Fruit fly (Drosophila melanogaster) whole organism, embryonic: ENCODE measurements around the gene Dok.
A peak's percentile ranks its signal among the peaks of the same experiment; 100 is the strongest.

Experiments
- Atf6 ChIP-seq: fragments of 200-800 bp; sonication (Bioruptor generic); IDR thresholded peaks from 2 replicates; pipeline ENCODE4 v1.3.6; 2022; ENCODE audit warnings: missing biosample characterization, missing genetic modification characterization
- CG10959 ChIP-seq: fragments of 200-800 bp; sonication (Bioruptor generic); IDR thresholded peaks from 2 replicates; pipeline ENCODE4 v1.3.6; 2022; ENCODE audit warnings: missing biosample characterization, missing genetic modification characterization
- CG11398 ChIP-seq: fragments of 200-800 bp; sonication (Bioruptor generic); optimal IDR thresholded peaks from 2 replicates; lab custom pipeline; 2016; ENCODE audit warnings: missing biosample characterization, missing genetic modification characterization
- CG12104 ChIP-seq: fragments of 200-800 bp; sonication (Bioruptor generic); optimal IDR thresholded peaks from 3 replicates; lab custom pipeline; 2016; ENCODE audit warnings: missing biosample characterization, missing genetic modification characterization
- CG1233 ChIP-seq: fragments of 200-800 bp; sonication (Bioruptor generic); optimal IDR thresholded peaks from 4 replicates; lab custom pipeline; 2018; ENCODE audit warnings: missing biosample characterization, mild to moderate bottlenecking, missing genetic modification characterization
- CG12659 ChIP-seq: fragments of 200-800 bp; sonication (Bioruptor generic); optimal IDR thresholded peaks from 3 replicates; lab custom pipeline; 2017; ENCODE audit warnings: mild to moderate bottlenecking, missing biosample characterization, missing genetic modification reagents, missing genetic modification characterization
- CG14860 ChIP-seq: fragments of 200-800 bp; sonication (Bioruptor generic); IDR thresholded peaks from 3 replicates; pipeline ENCODE4 v1.3.6; 2022; ENCODE audit warnings: missing biosample characterization, missing genetic modification characterization; ENCODE audit not compliant: partially characterized antibody
- CG1603 ChIP-seq: fragments of 200-800 bp; sonication (Bioruptor generic); optimal IDR thresholded peaks from 2 replicates; lab custom pipeline; 2019; ENCODE audit warnings: missing biosample characterization, mild to moderate bottlenecking, missing genetic modification characterization, moderate library complexity
- CG17912 ChIP-seq: fragments of 200-800 bp; sonication (Bioruptor generic); optimal IDR thresholded peaks from 2 replicates; lab custom pipeline; 2018; ENCODE audit warnings: missing biosample characterization, mild to moderate bottlenecking, missing genetic modification characterization
- CG30020 ChIP-seq: fragments of 200-800 bp; optimal IDR thresholded peaks from 2 replicates; lab custom pipeline; 2019; ENCODE audit warnings: missing biosample characterization, mild to moderate bottlenecking, missing genetic modification characterization, moderate library complexity
- CG6689 ChIP-seq: fragments of 200-800 bp; sonication (Bioruptor generic); IDR thresholded peaks from 2 replicates; pipeline ENCODE4 v1.3.6; 2022; ENCODE audit warnings: missing biosample characterization, missing genetic modification characterization
- CG6765 ChIP-seq: fragments of 200-800 bp; sonication (Bioruptor generic); optimal IDR thresholded peaks from 3 replicates; lab custom pipeline; 2017; ENCODE audit warnings: missing biosample characterization, mild to moderate bottlenecking, missing genetic modification characterization
- CG7745 ChIP-seq: fragments of 200-800 bp; sonication (Bioruptor generic); optimal IDR thresholded peaks from 2 replicates; lab custom pipeline; 2018; ENCODE audit warnings: missing biosample characterization, mild to moderate bottlenecking, missing genetic modification characterization, moderate library complexity
- CG8281 ChIP-seq: fragments of 200-800 bp; sonication (Bioruptor generic); optimal IDR thresholded peaks from 2 replicates; lab custom pipeline; 2018; ENCODE audit warnings: missing biosample characterization, mild to moderate bottlenecking, missing genetic modification characterization, moderate library complexity
- CG9876 ChIP-seq: fragments of 200-800 bp; sonication (Bioruptor generic); optimal IDR thresholded peaks from 2 replicates; lab custom pipeline; 2016; ENCODE audit warnings: missing biosample characterization, missing genetic modification characterization
- Dll ChIP-seq: fragments of 200-800 bp; sonication (Bioruptor generic); IDR thresholded peaks from 4 replicates; pipeline ENCODE4 v1.3.6; 2022; ENCODE audit warnings: missing biosample characterization, missing genetic modification characterization; ENCODE audit not compliant: partially characterized antibody
- ERR ChIP-seq: fragments of 200-800 bp; sonication (Bioruptor generic); optimal IDR thresholded peaks from 2 replicates; lab custom pipeline; 2016; ENCODE audit warnings: missing biosample characterization, missing genetic modification characterization
- Eip74EF ChIP-seq, 2 experiments: fragments of 200-800 bp in 1 of 2; fragments of >200 bp in 1 of 2; sonication (Bioruptor generic) in 1 of 2; optimal IDR thresholded peaks; 2 replicates each; lab custom pipeline; 2017 to 2019; ENCODE audit warnings: missing biosample characterization in 2 of 2, missing genetic modification characterization in 2 of 2, mild to moderate bottlenecking in 1 of 2, moderate library complexity in 1 of 2
- Elba2 ChIP-seq: fragments of 200-800 bp; sonication (Bioruptor generic); optimal IDR thresholded peaks from 3 replicates; lab custom pipeline; 2016; ENCODE audit warnings: missing biosample characterization, missing genetic modification characterization
- Kr ChIP-seq: fragments of 200-800 bp; sonication (Bioruptor generic); optimal IDR thresholded peaks from 2 replicates; lab custom pipeline; 2017; ENCODE audit warnings: missing biosample characterization, mild to moderate bottlenecking, missing genetic modification characterization
- NfI ChIP-seq: fragments of 200-800 bp; sonication (Bioruptor generic); optimal IDR thresholded peaks from 3 replicates; lab custom pipeline; 2018; ENCODE audit warnings: missing biosample characterization, mild to moderate bottlenecking, missing genetic modification characterization, moderate library complexity
- Stat92E ChIP-seq, 3 experiments: fragments of >200 bp in 2 of 3; fragments of 200-800 bp in 1 of 3; sonication (Bioruptor generic) in 1 of 3; optimal IDR thresholded peaks; 2 replicates each; lab custom pipeline; 2017 to 2019; ENCODE audit warnings: missing biosample characterization in 3 of 3, missing genetic modification characterization in 3 of 3, mild to moderate bottlenecking in 1 of 3, moderate library complexity in 1 of 3
- ara ChIP-seq: fragments of 200-800 bp; sonication (Bioruptor generic); IDR thresholded peaks from 2 replicates; pipeline ENCODE4 v1.3.6; 2022; ENCODE audit warnings: missing biosample characterization, missing genetic modification characterization
- ash1 ChIP-seq: fragments of 200-800 bp; sonication (Bioruptor generic); optimal IDR thresholded peaks from 2 replicates; lab custom pipeline; 2018; ENCODE audit warnings: missing biosample characterization, mild to moderate bottlenecking, missing genetic modification characterization
- chm ChIP-seq: fragments of 200-800 bp; sonication (Bioruptor generic); IDR thresholded peaks from 2 replicates; pipeline ENCODE4 v1.3.6; 2022; ENCODE audit warnings: missing biosample characterization, missing genetic modification characterization
- danr ChIP-seq: fragments of 200-800 bp; sonication (Bioruptor generic); IDR thresholded peaks from 2 replicates; pipeline ENCODE4 v1.3.6; 2022; ENCODE audit warnings: missing biosample characterization, missing genetic modification characterization
- dmrt11E ChIP-seq: fragments of 200-800 bp; sonication (Bioruptor generic); optimal IDR thresholded peaks from 3 replicates; lab custom pipeline; 2018; ENCODE audit warnings: missing biosample characterization, mild to moderate bottlenecking, missing genetic modification characterization, moderate library complexity
- eyg ChIP-seq: fragments of 200-800 bp; sonication (Bioruptor generic); optimal IDR thresholded peaks from 3 replicates; lab custom pipeline; 2016; ENCODE audit warnings: missing biosample characterization, missing genetic modification characterization
- fd64A ChIP-seq: fragments of 200-800 bp; sonication (Bioruptor generic); optimal IDR thresholded peaks from 3 replicates; lab custom pipeline; 2018; ENCODE audit warnings: missing biosample characterization, mild to moderate bottlenecking, missing genetic modification characterization
- gt ChIP-seq: fragments of 200-800 bp; sonication (Bioruptor generic); IDR thresholded peaks from 2 replicates; pipeline ENCODE4 v1.3.6; 2022; ENCODE audit warnings: missing biosample characterization, missing genetic modification characterization
- hb ChIP-seq: fragments of 200-800 bp; sonication (Bioruptor generic); IDR thresholded peaks from 3 replicates; pipeline ENCODE4 v1.3.6; 2022; ENCODE audit warnings: missing biosample characterization, missing genetic modification characterization; ENCODE audit not compliant: partially characterized antibody
- jing ChIP-seq: fragments of 200-800 bp; sonication (Bioruptor generic); optimal IDR thresholded peaks from 2 replicates; lab custom pipeline; 2018; ENCODE audit warnings: missing biosample characterization, mild to moderate bottlenecking, missing genetic modification characterization
- kni ChIP-seq: fragments of 200-800 bp; sonication (Bioruptor generic); optimal IDR thresholded peaks from 3 replicates; lab custom pipeline; 2017; ENCODE audit warnings: mild to moderate bottlenecking, missing biosample characterization, missing genetic modification reagents, missing genetic modification characterization
- nom ChIP-seq: fragments of 200-800 bp; sonication (Bioruptor generic); optimal IDR thresholded peaks from 2 replicates; lab custom pipeline; 2017; ENCODE audit warnings: missing biosample characterization, missing genetic modification characterization, mild to moderate bottlenecking, moderate library complexity, missing genetic modification reagents
- odd ChIP-seq: fragments of 200-800 bp; sonication (Bioruptor generic); optimal IDR thresholded peaks from 2 replicates; lab custom pipeline; 2017; ENCODE audit warnings: missing biosample characterization, mild to moderate bottlenecking, missing genetic modification characterization
- onecut ChIP-seq: fragments of 200-800 bp; sonication (Bioruptor generic); IDR thresholded peaks from 2 replicates; pipeline ENCODE4 v1.3.6; 2022; ENCODE audit warnings: missing biosample characterization, missing genetic modification characterization
- pan ChIP-seq, 4 experiments: fragments of >200 bp in 3 of 4; fragments of 200-800 bp in 1 of 4; sonication (Bioruptor generic) in 1 of 4; optimal IDR thresholded peaks in 3 of 4; IDR thresholded peaks in 1 of 4; 2 replicates each; pipeline versions ENCODE4 v1.3.6 to Lab custom; 2017 to 2022; ENCODE audit warnings: missing biosample characterization in 2 of 4, missing genetic modification characterization in 2 of 4, mixed read lengths in 1 of 4
- phol ChIP-seq: fragments of 200-800 bp; sonication (Bioruptor generic); optimal IDR thresholded peaks from 3 replicates; lab custom pipeline; 2018; ENCODE audit warnings: missing biosample characterization, mild to moderate bottlenecking, missing genetic modification characterization, moderate library complexity
- pros ChIP-seq: fragments of 200-800 bp; sonication (Bioruptor generic); optimal IDR thresholded peaks from 3 replicates; lab custom pipeline; 2019; ENCODE audit warnings: missing biosample characterization, mild to moderate bottlenecking, missing genetic modification characterization, moderate library complexity
- repo ChIP-seq: fragments of 200-800 bp; sonication (Bioruptor generic); optimal IDR thresholded peaks from 2 replicates; lab custom pipeline; 2016; ENCODE audit warnings: missing biosample characterization, missing genetic modification characterization
- rib ChIP-seq: fragments of 200-800 bp; sonication (Bioruptor generic); IDR thresholded peaks from 2 replicates; pipeline ENCODE4 v1.3.6; 2022; ENCODE audit warnings: missing biosample characterization, missing genetic modification characterization
- schlank ChIP-seq: fragments of 200-800 bp; sonication (Bioruptor generic); optimal IDR thresholded peaks from 2 replicates; lab custom pipeline; 2018; ENCODE audit warnings: missing biosample characterization, mild to moderate bottlenecking, missing genetic modification characterization
- sna ChIP-seq: fragments of 200-800 bp; sonication (Bioruptor generic); IDR thresholded peaks from 2 replicates; pipeline ENCODE4 v1.3.6; 2022; ENCODE audit warnings: missing biosample characterization, missing genetic modification characterization; ENCODE audit not compliant: partially characterized antibody
- stc ChIP-seq: fragments of 200-800 bp; sonication (Bioruptor generic); IDR thresholded peaks from 2 replicates; pipeline ENCODE4 v1.3.6; 2022; ENCODE audit warnings: missing biosample characterization, missing genetic modification characterization
- tll ChIP-seq, 2 experiments: fragments of 200-800 bp in 1 of 2; fragments of >200 bp in 1 of 2; sonication (Bioruptor generic) in 1 of 2; optimal IDR thresholded peaks; 2 replicates each; lab custom pipeline; 2017 to 2019; ENCODE audit warnings: missing biosample characterization in 2 of 2, missing genetic modification characterization in 2 of 2, mild to moderate bottlenecking in 1 of 2, moderate library complexity in 1 of 2
- trem ChIP-seq: fragments of 200-800 bp; optimal IDR thresholded peaks from 3 replicates; lab custom pipeline; 2019; ENCODE audit warnings: missing biosample characterization, mild to moderate bottlenecking, missing genetic modification characterization, moderate library complexity

Dok gene

DNA sequence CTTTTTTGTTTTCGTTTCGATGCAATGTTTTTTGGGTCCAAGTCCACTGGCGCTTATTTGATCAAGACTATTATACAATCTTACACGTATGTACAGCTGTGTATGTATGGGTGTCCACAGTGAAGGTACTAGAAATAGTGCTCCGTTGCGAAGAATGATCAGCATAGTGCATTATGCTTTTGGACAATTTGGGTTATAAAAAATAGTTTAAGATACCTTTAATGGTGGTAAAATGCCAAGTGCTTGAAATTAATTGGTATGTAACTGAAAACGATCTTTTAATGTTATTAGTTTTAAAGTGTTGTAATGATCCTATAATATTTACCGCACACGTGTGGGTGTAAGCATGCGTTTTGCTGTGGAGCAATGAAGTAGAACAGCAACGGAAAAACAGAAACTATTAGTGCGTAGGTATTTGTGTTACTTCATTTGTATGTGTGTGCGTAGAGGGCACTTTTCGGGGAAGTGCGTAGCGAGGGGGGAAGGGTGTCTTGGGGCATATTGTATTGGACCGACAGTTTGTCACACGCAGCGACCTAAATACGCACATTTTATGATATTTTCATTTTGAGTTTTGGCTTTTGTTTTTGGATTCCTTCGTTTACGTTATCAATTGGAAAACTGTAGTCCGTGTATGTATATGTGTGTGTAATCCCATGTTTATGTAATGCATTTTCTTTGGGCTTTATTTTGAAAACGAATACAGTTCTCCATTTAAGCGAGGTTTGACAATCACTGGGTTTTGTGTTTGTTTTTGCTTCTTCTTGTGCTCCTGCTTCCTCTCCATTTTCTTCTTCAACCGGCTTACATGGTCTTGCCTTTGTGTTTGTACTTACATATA, 12.3 kb downstream of the Dok start (continued):
- TF ChIP-seq stc (GFP tag; lab: Robert Waterston, UW) (peak; percentile 88), kni (no peak), schlank (tag; lab: Kevin White, UChicago) (peak; percentile 58), CG9876 (GFP tag; lab: Kevin White, UChicago) (peak; percentile 82), NfI (peak; percentile 90), phol (peak; percentile 96), CG6765 (peak; percentile 78), CG1603 (tag; lab: Kevin White, UChicago) (peak; percentile 98), dmrt11E (tag; lab: Kevin White, UChicago) (peak; percentile 95), pros (GFP tag; lab: Kevin White, UChicago) (no peak), Eip74EF (GFP tag; optimal IDR thresholded peaks at IDR 0.05; lab: Kevin White, UChicago) (peak in 1 of 2 experiments; percentile 91), ERR (GFP tag; lab: Kevin White, UChicago) (peak; percentile 77), CG14860 (GFP tag; lab: Robert Waterston, UW) (no peak), hb (GFP tag; lab: Robert Waterston, UW) (no peak), CG11398 (GFP tag; lab: Kevin White, UChicago) (peak; percentile 84), ash1 (no peak), sna (GFP tag; lab: Robert Waterston, UW) (no peak), CG10959 (peak; percentile 83), Elba2 (GFP tag; lab: Kevin White, UChicago) (no peak), onecut (GFP tag; lab: Robert Waterston, UW) (peak; percentile 80), CG12659 (GFP tag; lab: Kevin White, UChicago) (peak; percentile 91), jing (GFP tag; lab: Kevin White, UChicago) (peak; percentile 91), Kr (GFP tag; lab: Kevin White, UChicago) (no peak), nom (GFP tag; lab: Kevin White, UChicago) (no peak), CG30020 (tag; lab: Kevin White, UChicago) (peak; percentile 64), eyg (GFP tag; lab: Kevin White, UChicago) (peak; percentile 68), Stat92E (GFP tag; optimal IDR thresholded peaks at IDR 0.05; lab: Kevin White, UChicago) (peak in 1 of 3 experiments; percentile 87), Atf6 (peak; percentile 74; the same call in 1 of the 2 replicates), ara (GFP tag; lab: Robert Waterston, UW) (peak; percentile 88), chm (peak; percentile 67), CG7745 (peak; percentile 69), CG12104 (GFP tag; lab: Kevin White, UChicago) (peak; percentile 76), danr (GFP tag; lab: Robert Waterston, UW) (peak; percentile 80), pan (optimal IDR thresholded peaks at IDR 0.05; lab: Kevin White, UChicago) (no peak), pan (GFP tag; optimal IDR thresholded peaks at IDR 0.05 in 1 of 2, IDR thresholded peaks at IDR 0.05 in 1 of 2) (peak in 1 of 2 experiments; percentile 90), Dll (GFP tag; lab: Robert Waterston, UW) (no peak), odd (peak; percentile 81), repo (GFP tag; lab: Kevin White, UChicago) (peak; percentile 85), rib (GFP tag; lab: Robert Waterston, UW) (peak; percentile 20; the same call in 1 of the 2 replicates), fd64A (GFP tag; lab: Kevin White, UChicago) (peak; percentile 86), CG8281 (tag; lab: Kevin White, UChicago) (peak; percentile 72), CG1233 (peak; percentile 92), tll (GFP tag; optimal IDR thresholded peaks at IDR 0.05; lab: Kevin White, UChicago) (no peak), CG6689 (GFP tag; lab: Robert Waterston, UW) (peak; percentile 92), trem (peak; percentile 94), CG17912 (GFP tag; lab: Kevin White, UChicago) (peak; percentile 52), gt (GFP tag; lab: Robert Waterston, UW) (peak; percentile 58; the same call in 1 of the 2 replicates)
